Fruit fly (Drosophila melanogaster): ENCODE data around the gene CG4558.

Gene CG4558

dm6 chrX:6855366-6856200, 6.0 kb downstream of the CG4558 start (continued):
- TF ChIP-seq CoRest (tag; optimal IDR thresholded peaks at IDR 0.05), result peak; percentile 97
- peak; percentile 75 for TF ChIP-seq Meics (GFP tag; optimal IDR thresholded peaks at IDR 0.05)
- peak; percentile 71 for TF ChIP-seq maf-S (GFP tag; optimal IDR thresholded peaks at IDR 0.05)
- peak; percentile 81 for TF ChIP-seq Xrp1 (GFP tag; IDR thresholded peaks at IDR 0.05)
- peak; percentile 57 for TF ChIP-seq slp2 (GFP tag; optimal IDR thresholded peaks at IDR 0.05)
- TF ChIP-seq CG10321 (GFP tag; IDR thresholded peaks at IDR 0.05), result peak; percentile 75; the same call in 1 of the 2 replicates
- peak; percentile 83 for TF ChIP-seq CG14050 (GFP tag; IDR thresholded peaks at IDR 0.05)
- no peak for TF ChIP-seq vnd (GFP tag; IDR thresholded peaks at IDR 0.05; ENCODE audit: partially characterized antibody)
- peak; percentile 79 for TF ChIP-seq Fer1 (GFP tag; optimal IDR thresholded peaks at IDR 0.05)
- TF ChIP-seq CTCF (GFP tag; optimal IDR thresholded peaks at IDR 0.05), result peak; percentile 52
- peak; percentile 96 for TF ChIP-seq grn (GFP tag; optimal IDR thresholded peaks at IDR 0.05)
- TF ChIP-seq lmd (GFP tag; IDR thresholded peaks at IDR 0.05), result peak; percentile 90
- peak; percentile 71 for TF ChIP-seq CG13775 (GFP tag; optimal IDR thresholded peaks at IDR 0.05)
- TF ChIP-seq Lhr (GFP tag; optimal IDR thresholded peaks at IDR 0.05), result peak; percentile 81
- TF ChIP-seq pfk (GFP tag; optimal IDR thresholded peaks at IDR 0.05), result peak; percentile 43
- TF ChIP-seq Hmr (GFP tag; optimal IDR thresholded peaks at IDR 0.05), result peak; percentile 91
- no peak for TF ChIP-seq nerfin-2 (GFP tag; IDR thresholded peaks at IDR 0.05; ENCODE audit: partially characterized antibody)
- peak; percentile 81 for TF ChIP-seq zf30C (GFP tag; optimal IDR thresholded peaks at IDR 0.05)
- TF ChIP-seq pzg (GFP tag; optimal IDR thresholded peaks at IDR 0.05), result no peak
- peak; percentile 50 for TF ChIP-seq Nf-YC (tag; optimal IDR thresholded peaks at IDR 0.05)
- TF ChIP-seq mirr (GFP tag; optimal IDR thresholded peaks at IDR 0.05), result peak; percentile 35
- TF ChIP-seq kay (GFP tag; optimal IDR thresholded peaks at IDR 0.05), result peak; percentile 77
- peak; percentile 65 for TF ChIP-seq HHEX (GFP tag; optimal IDR thresholded peaks at IDR 0.05)
- TF ChIP-seq p53 (GFP tag; optimal IDR thresholded peaks at IDR 0.05), result no peak
- peak; percentile 82 for TF ChIP-seq gcm2 (GFP tag; optimal IDR thresholded peaks at IDR 0.05)
- peak; percentile 74 for TF ChIP-seq lab (GFP tag; optimal IDR thresholded peaks at IDR 0.05)
- TF ChIP-seq Dip3 (GFP tag; optimal IDR thresholded peaks at IDR 0.05), result peak; percentile 18
- peak; percentile 66 for TF ChIP-seq ind (GFP tag; optimal IDR thresholded peaks at IDR 0.05)
- peak; percentile 60 for TF ChIP-seq zfh2 (GFP tag; optimal IDR thresholded peaks at IDR 0.05)
- TF ChIP-seq CG9215 (GFP tag; IDR thresholded peaks at IDR 0.05), result 0 out of 2 replicates have a peak, but pooled peaks have one; percentile 19
- TF ChIP-seq CG10431 (GFP tag; optimal IDR thresholded peaks at IDR 0.05), result peak; percentile 76
- TF ChIP-seq tup (GFP tag; optimal IDR thresholded peaks at IDR 0.05), result no peak
- TF ChIP-seq bigmax (GFP tag; optimal IDR thresholded peaks at IDR 0.05), result no peak
- no peak for TF ChIP-seq ase (GFP tag; IDR thresholded peaks at IDR 0.05)
- no peak for TF ChIP-seq Tbp (GFP tag; optimal IDR thresholded peaks at IDR 0.05)
- peak; percentile 82 for TF ChIP-seq onecut (GFP tag; IDR thresholded peaks at IDR 0.05)
- peak; percentile 84 for TF ChIP-seq Atf6 (GFP tag; IDR thresholded peaks at IDR 0.05)
- TF ChIP-seq mld (GFP tag; IDR thresholded peaks at IDR 0.05; ENCODE audit: partially characterized antibody), result no peak
- peak; percentile 88 for TF ChIP-seq run (tag; optimal IDR thresholded peaks at IDR 0.05)
- TF ChIP-seq bbx (GFP tag; IDR thresholded peaks at IDR 0.05; ENCODE audit: partially characterized antibody), result no peak
- peak; percentile 71 for TF ChIP-seq CrebB (tag; optimal IDR thresholded peaks at IDR 0.05)
- TF ChIP-seq Chrac-16 (GFP tag; optimal IDR thresholded peaks at IDR 0.05), result peak; percentile 76
- TF ChIP-seq Max (GFP tag; optimal IDR thresholded peaks at IDR 0.05), result peak; percentile 70
- TF ChIP-seq CG15479 (GFP tag; optimal IDR thresholded peaks at IDR 0.05), result peak; percentile 38
- peak; percentile 78 for TF ChIP-seq CG8388 (GFP tag; optimal IDR thresholded peaks at IDR 0.05)
- no peak for TF ChIP-seq CG17612 (GFP tag; IDR thresholded peaks at IDR 0.05)
- TF ChIP-seq Six4 (GFP tag; optimal IDR thresholded peaks at IDR 0.05), result peak; percentile 27
- peak; percentile 86 for TF ChIP-seq salm (tag; optimal IDR thresholded peaks at IDR 0.05)
- peak; percentile 27 for TF ChIP-seq HLHmδ (GFP tag; optimal IDR thresholded peaks at IDR 0.05)

Data from whole organism, embryonic.